Worm (Caenorhabditis elegans) whole organism, L4 larva: Measurements from ENCODE around the gene cup-16.

Source experiments
- dpl-1 ChIP-seq: fragments of 150-350 bp; optimal IDR thresholded peaks from 2 replicates; lab custom pipeline; 2014; ENCODE audit warnings: missing biosample characterization, missing genetic modification reagents, missing genetic modification characterization
- lir-3 ChIP-seq: sonication (generic microtip); optimal IDR thresholded peaks from 2 replicates; lab custom pipeline; 2016; ENCODE audit warnings: mild to moderate bottlenecking, missing genetic modification characterization, missing compliant biosample characterization
- nhr-237 ChIP-seq: sonication (generic microtip); optimal IDR thresholded peaks from 2 replicates; lab custom pipeline; 2017; ENCODE audit warnings: missing biosample characterization, missing genetic modification characterization

- TF ChIP-seq dpl-1 (GFP tag; lab: Kevin White, UChicago) (no peak), lir-3 (tag; lab: Kevin White, UChicago) (no peak), nhr-237 (no peak)
These were observed 38.1 kb upstream of the cup-16 start for ce11 chrII:8668871-8669270.
